Comparison of ENCODE assay signal across 5 worm cellular contexts in genomic region chrV:8031121-8031520, ce11.
TF ChIP-seq lines count a peak whose summit lies in the region.

TSS of gene vars-1 (plus strand) at chrV:8031411.

TF ChIP-seq in whole organism, L1 larva, 84 proteins besides CTCF, POLR2A, EP300 and RAD21 (continued from another document and continues in another):
- TF ChIP-seq pax-3 (tag; optimal IDR thresholded peaks at IDR 0.05; lab: Kevin White, UChicago) (no peak), hpl-2 (GFP tag; optimal IDR thresholded peaks at IDR 0.05; lab: Kevin White, UChicago) (no peak), lsy-2 (tag; optimal IDR thresholded peaks at IDR 0.05; lab: Kevin White, UChicago) (peak; percentile 74 to 84), lin-35 (GFP tag; optimal IDR thresholded peaks at IDR 0.05; lab: Kevin White, UChicago) (peak; percentile 96 to 98), egl-13 (tag; optimal IDR thresholded peaks at IDR 0.05; lab: Kevin White, UChicago) (no peak), dsc-1 (tag; optimal IDR thresholded peaks at IDR 0.05; lab: Kevin White, UChicago) (peak; percentile 51), ceh-90 (tag; optimal IDR thresholded peaks at IDR 0.05; lab: Kevin White, UChicago) (no peak), efl-1 (optimal IDR thresholded peaks at IDR 0.05; lab: Kevin White, UChicago) (peak; percentile 97 to 99), efl-1 (GFP tag; optimal IDR thresholded peaks at IDR 0.05 in 1 of 2; lab: Kevin White, UChicago) (peak; percentile 97 to 100), lir-3 (tag; optimal IDR thresholded peaks at IDR 0.05; lab: Kevin White, UChicago; ENCODE audit: poor library complexity) (no peak), ceh-82 (tag; optimal IDR thresholded peaks at IDR 0.05; lab: Kevin White, UChicago) (peak in 2 of 3 experiments; percentile 47 to 69), F16B12.6 (tag; optimal IDR thresholded peaks at IDR 0.05; lab: Kevin White, UChicago) (peak; percentile 52), xbp-1 (tag; optimal IDR thresholded peaks at IDR 0.05; lab: Kevin White, UChicago) (peak; percentile 58), ama-1 (optimal IDR thresholded peaks at IDR 0.05; lab: Kevin White, UChicago) (no peak), aly-2 (tag; optimal IDR thresholded peaks at IDR 0.05; lab: Kevin White, UChicago) (peak; percentile 0), mdl-1 (tag; optimal IDR thresholded peaks at IDR 0.05; lab: Kevin White, UChicago) (peak in 1 of 2 experiments; percentile 7), pag-3 (tag; optimal IDR thresholded peaks at IDR 0.05; lab: Kevin White, UChicago; ENCODE audit: borderline replicate concordance, insufficient read depth) (no peak), nhr-20 (tag; optimal IDR thresholded peaks at IDR 0.05; lab: Kevin White, UChicago) (peak; percentile 71), C04F5.9 (tag; optimal IDR thresholded peaks at IDR 0.05; lab: Kevin White, UChicago) (no peak), lin-15B (tag; optimal IDR thresholded peaks at IDR 0.05; lab: Kevin White, UChicago) (peak; percentile 40), fos-1 (tag; optimal IDR thresholded peaks at IDR 0.05; lab: Kevin White, UChicago) (peak; percentile 18), nhr-71 (tag; optimal IDR thresholded peaks at IDR 0.05; lab: Kevin White, UChicago) (peak; percentile 74), skn-1 (tag; optimal IDR thresholded peaks at IDR 0.05; lab: Kevin White, UChicago) (peak; percentile 57), nhr-19 (GFP tag; conservative IDR thresholded peaks at IDR 0.05; lab: Robert Waterston, UW) (peak; percentile 63), nhr-47 (tag; optimal IDR thresholded peaks at IDR 0.05; lab: Kevin White, UChicago) (peak; percentile 70), unc-30 (tag; optimal IDR thresholded peaks at IDR 0.05; lab: Kevin White, UChicago) (no peak)

TF ChIP-seq in whole organism, L2 larva, 48 proteins besides CTCF, POLR2A, EP300 and RAD21 (continued from another document):
- TF ChIP-seq sma-3 (GFP tag; optimal IDR thresholded peaks at IDR 0.05; lab: Kevin White, UChicago) (peak; percentile 43), crh-2 (tag; optimal IDR thresholded peaks at IDR 0.05; lab: Kevin White, UChicago) (peak; percentile 50), lin-13 (GFP tag; optimal IDR thresholded peaks at IDR 0.05; lab: Kevin White, UChicago) (peak; percentile 35), F13H6.1 (tag; optimal IDR thresholded peaks at IDR 0.05; lab: Kevin White, UChicago) (no peak), gmeb-1 (tag; optimal IDR thresholded peaks at IDR 0.05; lab: Kevin White, UChicago) (peak; percentile 97), mab-5 (tag; optimal IDR thresholded peaks at IDR 0.05; lab: Kevin White, UChicago) (no peak)
TF ChIP-seq in whole organism, L2 larva: peak in this region for 12.

TF ChIP-seq in whole organism, L4 larva, 104 proteins besides CTCF, POLR2A, EP300 and RAD21 (continued from another document):
- TF ChIP-seq nhr-28 (tag; optimal IDR thresholded peaks at IDR 0.05; lab: Kevin White, UChicago) (peak; percentile 38), mep-1 (tag; optimal IDR thresholded peaks at IDR 0.05; lab: Kevin White, UChicago) (peak; percentile 17), ceh-44 (GFP tag; IDR thresholded peaks at IDR 0.05; lab: Robert Waterston, UW) (no peak), daf-19 (GFP tag; conservative IDR thresholded peaks at IDR 0.05; lab: Robert Waterston, UW) (no peak), php-3 (GFP tag; IDR thresholded peaks at IDR 0.05; lab: Robert Waterston, UW) (no peak), ceh-82 (tag; optimal IDR thresholded peaks at IDR 0.05; lab: Kevin White, UChicago) (no peak), nhr-77 (tag; optimal IDR thresholded peaks at IDR 0.05; lab: Kevin White, UChicago) (no peak), aha-1 (tag; lab: Kevin White, UChicago) (peak; percentile 11), vab-7 (GFP tag; IDR thresholded peaks at IDR 0.05; lab: Robert Waterston, UW) (no peak), ZK546.5 (tag; optimal IDR thresholded peaks at IDR 0.05; lab: Kevin White, UChicago) (no peak), nhr-6 (tag; optimal IDR thresholded peaks at IDR 0.05; lab: Kevin White, UChicago) (peak; percentile 4), ztf-11 (tag; optimal IDR thresholded peaks at IDR 0.05; lab: Kevin White, UChicago) (no peak), dpl-1 (GFP tag; optimal IDR thresholded peaks at IDR 0.05; lab: Kevin White, UChicago) (peak; percentile 93), ama-1 (optimal IDR thresholded peaks at IDR 0.05; lab: Kevin White, UChicago) (peak; percentile 33), fos-1 (tag; optimal IDR thresholded peaks at IDR 0.05; lab: Kevin White, UChicago) (no peak), mes-2 (tag; optimal IDR thresholded peaks at IDR 0.05; lab: Kevin White, UChicago; ENCODE audit: poor library complexity, severe bottlenecking) (peak; percentile 58), daf-16 (GFP tag; optimal IDR thresholded peaks at IDR 0.05; lab: Kevin White, UChicago) (no peak), daf-16 (tag; optimal IDR thresholded peaks at IDR 0.05; lab: Kevin White, UChicago) (peak; percentile 37), duxl-1 (tag; optimal IDR thresholded peaks at IDR 0.05; lab: Kevin White, UChicago; ENCODE audit: poor library complexity) (peak; percentile 19)

TF ChIP-seq in whole organism, mixed stage, embryonic, 35 proteins besides CTCF, POLR2A, EP300 and RAD21 (continued from another document):
- TF ChIP-seq zip-8 (tag; optimal IDR thresholded peaks at IDR 0.05; lab: Kevin White, UChicago): no peak
- TF ChIP-seq flh-1 (GFP tag; optimal IDR thresholded peaks at IDR 0.05; lab: Kevin White, UChicago): no peak
- no peak for TF ChIP-seq sptf-1 (tag; optimal IDR thresholded peaks at IDR 0.05; lab: Kevin White, UChicago)
TF ChIP-seq in whole organism, mixed stage, embryonic: peak in this region for 3.

TF ChIP-seq in whole organism, young adult, 124 proteins besides CTCF, POLR2A, EP300 and RAD21 (continued from another document and continues in another):
- TF ChIP-seq ztf-3 (GFP tag; optimal IDR thresholded peaks at IDR 0.05; lab: Kevin White, UChicago) (no peak), mcd-1 (GFP tag; IDR thresholded peaks at IDR 0.05; lab: Robert Waterston, UW) (peak; percentile 90), lag-1 (GFP tag; IDR thresholded peaks at IDR 0.05; lab: Robert Waterston, UW) (no peak), pha-4 (tag; optimal IDR thresholded peaks at IDR 0.05; lab: Kevin White, UChicago) (no peak), ztf-6 (GFP tag; IDR thresholded peaks at IDR 0.05; lab: Robert Waterston, UW) (no peak), efl-1 (GFP tag; optimal IDR thresholded peaks at IDR 0.05; lab: Kevin White, UChicago) (peak; percentile 69), ztf-22 (GFP tag; optimal IDR thresholded peaks at IDR 0.05; lab: Kevin White, UChicago) (no peak), attf-6 (GFP tag; IDR thresholded peaks at IDR 0.05; lab: Robert Waterston, UW) (peak; percentile 56; the same call in 1 of the 2 replicates), die-1 (tag; optimal IDR thresholded peaks at IDR 0.05; lab: Kevin White, UChicago) (no peak), gei-17 (GFP tag; optimal IDR thresholded peaks at IDR 0.05; lab: Kevin White, UChicago) (no peak), F49E8.2 (tag; optimal IDR thresholded peaks at IDR 0.05; lab: Kevin White, UChicago; ENCODE audit: insufficient read depth) (peak; percentile 77), hsf-1 (GFP tag; IDR thresholded peaks at IDR 0.05; lab: Robert Waterston, UW) (peak; percentile 82), F57C9.4 (tag; optimal IDR thresholded peaks at IDR 0.05; lab: Kevin White, UChicago) (no peak), D2030.7 (GFP tag; IDR thresholded peaks at IDR 0.05; lab: Robert Waterston, UW) (0 out of 2 replicates have a peak, but pooled peaks have one; percentile 28), Y95B8A.8 (GFP tag; IDR thresholded peaks at IDR 0.05; lab: Robert Waterston, UW) (0 out of 2 replicates have a peak, but pooled peaks have one; percentile 16), xnd-1 (tag; optimal IDR thresholded peaks at IDR 0.05; lab: Kevin White, UChicago) (peak; percentile 46), T07F8.4 (tag; optimal IDR thresholded peaks at IDR 0.05; lab: Kevin White, UChicago) (no peak), lin-40 (tag; optimal IDR thresholded peaks at IDR 0.05; lab: Kevin White, UChicago) (no peak), unc-130 (GFP tag; optimal IDR thresholded peaks at IDR 0.05; lab: Kevin White, UChicago) (no peak), Y53G8AR.9 (GFP tag; conservative IDR thresholded peaks at IDR 0.05; lab: Robert Waterston, UW) (no peak; the same call in 1 of the 2 replicates), C17E4.6 (GFP tag; IDR thresholded peaks at IDR 0.05; lab: Robert Waterston, UW) (no peak), ceh-91 (GFP tag; IDR thresholded peaks at IDR 0.05; lab: Robert Waterston, UW) (no peak), hlh-12 (tag; optimal IDR thresholded peaks at IDR 0.05; lab: Kevin White, UChicago) (no peak), lin-54 (GFP tag; optimal IDR thresholded peaks at IDR 0.05; lab: Kevin White, UChicago) (peak; percentile 88), egl-18 (GFP tag; IDR thresholded peaks at IDR 0.05; lab: Robert Waterston, UW) (no peak), nhr-120 (GFP tag; IDR thresholded peaks at IDR 0.05; lab: Robert Waterston, UW) (no peak), aptf-3 (GFP tag; IDR thresholded peaks at IDR 0.05; lab: Robert Waterston, UW) (no peak), unc-62 (GFP tag; optimal IDR thresholded peaks at IDR 0.05; lab: Kevin White, UChicago) (no peak), lsl-1 (GFP tag; optimal IDR thresholded peaks at IDR 0.05; lab: Kevin White, UChicago) (peak; percentile 53), tbp1 (GFP tag; optimal IDR thresholded peaks at IDR 0.05; lab: Kevin White, UChicago) (peak; percentile 6), egrh-3 (GFP tag; IDR thresholded peaks at IDR 0.05; lab: Robert Waterston, UW) (no peak), ccch-3 (GFP tag; optimal IDR thresholded peaks at IDR 0.05; lab: Kevin White, UChicago) (no peak), F39B2.1 (GFP tag; IDR thresholded peaks at IDR 0.05; lab: Robert Waterston, UW) (no peak), zim-3 (tag; optimal IDR thresholded peaks at IDR 0.05; lab: Kevin White, UChicago) (no peak), ztf-28 (GFP tag; IDR thresholded peaks at IDR 0.05; lab: Robert Waterston, UW) (no peak), K11D2.4 (GFP tag; IDR thresholded peaks at IDR 0.05; lab: Robert Waterston, UW) (no peak), hrde-1 (tag; optimal IDR thresholded peaks at IDR 0.05; lab: Kevin White, UChicago; ENCODE audit: borderline replicate concordance) (no peak), snpc-1.3 (tag; optimal IDR thresholded peaks at IDR 0.05; lab: Kevin White, UChicago; ENCODE audit: insufficient read depth) (no peak), mes-4 (tag; optimal IDR thresholded peaks at IDR 0.05; lab: Kevin White, UChicago) (no peak), cebp-1 (GFP tag; IDR thresholded peaks at IDR 0.05; lab: Robert Waterston, UW) (no peak), cebp-1 (tag; optimal IDR thresholded peaks at IDR 0.05; lab: Kevin White, UChicago) (peak; percentile 42), ceh-27 (GFP tag; optimal IDR thresholded peaks at IDR 0.05; lab: Kevin White, UChicago) (no peak), nhr-27 (tag; optimal IDR thresholded peaks at IDR 0.05; lab: Kevin White, UChicago) (no peak), F22D6.2 (tag; optimal IDR thresholded peaks at IDR 0.05; lab: Kevin White, UChicago) (no peak), ztf-26 (tag; optimal IDR thresholded peaks at IDR 0.05; lab: Kevin White, UChicago) (no peak), dox-1 (GFP tag; IDR thresholded peaks at IDR 0.05; lab: Robert Waterston, UW) (no peak), Y67H2A.10 (GFP tag; conservative IDR thresholded peaks at IDR 0.05; lab: Robert Waterston, UW) (no peak), ztf-25 (GFP tag; IDR thresholded peaks at IDR 0.05; lab: Robert Waterston, UW) (no peak), zfh-2 (GFP tag; conservative IDR thresholded peaks at IDR 0.05; lab: Robert Waterston, UW) (no peak), Y53F4B.3 (GFP tag; IDR thresholded peaks at IDR 0.05; lab: Robert Waterston, UW) (no peak), C06A6.2 (GFP tag; conservative IDR thresholded peaks at IDR 0.05; lab: Robert Waterston, UW) (no peak), mel-28 (tag; optimal IDR thresholded peaks at IDR 0.05; lab: Kevin White, UChicago; ENCODE audit: borderline replicate concordance) (no peak), F10E7.11 (tag; optimal IDR thresholded peaks at IDR 0.05; lab: Kevin White, UChicago) (no peak), lin-26 (GFP tag; IDR thresholded peaks at IDR 0.05; lab: Robert Waterston, UW) (no peak), snpc-4 (GFP tag; optimal IDR thresholded peaks at IDR 0.05; lab: Kevin White, UChicago) (no peak), snpc-4 (tag; optimal IDR thresholded peaks at IDR 0.05; lab: Kevin White, UChicago) (peak in 2 of 4 experiments; percentile 11 to 50), sptf-2 (GFP tag; optimal IDR thresholded peaks at IDR 0.05; lab: Kevin White, UChicago) (no peak), egl-44 (GFP tag; IDR thresholded peaks at IDR 0.05; lab: Robert Waterston, UW) (no peak), B0336.3 (GFP tag; IDR thresholded peaks at IDR 0.05; lab: Robert Waterston, UW) (peak; percentile 55), T26A5.8 (tag; optimal IDR thresholded peaks at IDR 0.05; lab: Kevin White, UChicago) (no peak), hmg-1.2 (GFP tag; IDR thresholded peaks at IDR 0.05; lab: Robert Waterston, UW) (no peak), attf-5 (GFP tag; optimal IDR thresholded peaks at IDR 0.05; lab: Kevin White, UChicago) (no peak), let-526 (GFP tag; IDR thresholded peaks at IDR 0.05; lab: Robert Waterston, UW) (no peak), tlf-1 (GFP tag; optimal IDR thresholded peaks at IDR 0.05; lab: Kevin White, UChicago) (peak; percentile 51), K12H6.12 (tag; optimal IDR thresholded peaks at IDR 0.05; lab: Kevin White, UChicago) (no peak), lin-35 (GFP tag; optimal IDR thresholded peaks at IDR 0.05; lab: Kevin White, UChicago) (peak in 2 of 3 experiments; percentile 18 to 77), attf-3 (GFP tag; conservative IDR thresholded peaks at IDR 0.05; lab: Robert Waterston, UW) (no peak), mxl-1 (tag; optimal IDR thresholded peaks at IDR 0.05; lab: Kevin White, UChicago) (no peak), ztf-18 (tag; optimal IDR thresholded peaks at IDR 0.05; lab: Kevin White, UChicago) (no peak), dpff-1 (tag; optimal IDR thresholded peaks at IDR 0.05; lab: Kevin White, UChicago) (no peak), Y56A3A.18 (GFP tag; IDR thresholded peaks at IDR 0.05; lab: Robert Waterston, UW) (0 out of 2 replicates have a peak, but pooled peaks have one; percentile 26), ceh-100 (GFP tag; IDR thresholded peaks at IDR 0.05; lab: Robert Waterston, UW) (no peak), ZK185.1 (tag; optimal IDR thresholded peaks at IDR 0.05; lab: Kevin White, UChicago; ENCODE audit: poor library complexity, severe bottlenecking) (no peak), B0019.2 (GFP tag; conservative IDR thresholded peaks at IDR 0.05; lab: Robert Waterston, UW) (no peak), dpl-1 (GFP tag; optimal IDR thresholded peaks at IDR 0.05; lab: Kevin White, UChicago) (peak; percentile 42), B0261.1 (tag; optimal IDR thresholded peaks at IDR 0.05; lab: Kevin White, UChicago) (no peak), nfya-1 (tag; optimal IDR thresholded peaks at IDR 0.05; lab: Kevin White, UChicago; ENCODE audit: borderline replicate concordance, insufficient read depth) (no peak), somi-1 (GFP tag; optimal IDR thresholded peaks at IDR 0.05; lab: Kevin White, UChicago) (no peak), athp-1 (tag; optimal IDR thresholded peaks at IDR 0.05; lab: Kevin White, UChicago) (no peak), repo-1 (tag; optimal IDR thresholded peaks at IDR 0.05; lab: Kevin White, UChicago) (no peak), F33H1.4 (GFP tag; IDR thresholded peaks at IDR 0.05; lab: Robert Waterston, UW) (peak; percentile 35; the same call in 1 of the 2 replicates), bed-1 (GFP tag; IDR thresholded peaks at IDR 0.05; lab: Robert Waterston, UW) (no peak), fkh-3 (tag; optimal IDR thresholded peaks at IDR 0.05; lab: Kevin White, UChicago) (no peak), B0035.1 (tag; optimal IDR thresholded peaks at IDR 0.05; lab: Kevin White, UChicago) (no peak)
